Fruit fly (Drosophila melanogaster) whole organism, adult: ENCODE measurements around the gene RhoGAP68F.

Source experiments
- CG11617 ChIP-seq: fragments of 200-800 bp; sonication (Bioruptor generic); optimal IDR thresholded peaks from 2 replicates; lab custom pipeline; 2017; ENCODE audit warnings: mild to moderate bottlenecking, missing biosample characterization, missing genetic modification reagents, missing genetic modification characterization
- CG12768 ChIP-seq: fragments of 200-800 bp; sonication (Bioruptor generic); optimal IDR thresholded peaks from 2 replicates; lab custom pipeline; 2017; ENCODE audit warnings: missing biosample characterization, missing genetic modification characterization, mild to moderate bottlenecking, moderate library complexity, missing genetic modification reagents
- CG14711 ChIP-seq: fragments of 200-800 bp; sonication (Bioruptor generic); optimal IDR thresholded peaks from 2 replicates; lab custom pipeline; 2018; ENCODE audit warnings: missing biosample characterization, mild to moderate bottlenecking, missing genetic modification characterization, moderate library complexity
- CG1620 ChIP-seq: fragments of 200-800 bp; sonication (Bioruptor generic); optimal IDR thresholded peaks from 2 replicates; lab custom pipeline; 2016; ENCODE audit warnings: missing biosample characterization, missing genetic modification characterization
- CG33017 ChIP-seq: fragments of 200-800 bp; sonication (Bioruptor generic); optimal IDR thresholded peaks from 2 replicates; lab custom pipeline; 2018; ENCODE audit warnings: missing biosample characterization, mild to moderate bottlenecking, missing genetic modification characterization, moderate library complexity
- CG5204 ChIP-seq: fragments of 200-800 bp; sonication (Bioruptor generic); optimal IDR thresholded peaks from 2 replicates; lab custom pipeline; 2016; ENCODE audit warnings: missing biosample characterization, missing genetic modification characterization
- CG7045 ChIP-seq: fragments of 200-800 bp; sonication (Bioruptor generic); optimal IDR thresholded peaks from 2 replicates; lab custom pipeline; 2017; ENCODE audit warnings: missing biosample characterization, mild to moderate bottlenecking, missing genetic modification characterization
- CG7101 ChIP-seq: fragments of 200-800 bp; sonication (Bioruptor generic); optimal IDR thresholded peaks from 2 replicates; lab custom pipeline; 2018; ENCODE audit warnings: missing biosample characterization, mild to moderate bottlenecking, missing genetic modification characterization, moderate library complexity
- Clk ChIP-seq: fragments of 200-800 bp; sonication (Bioruptor generic); optimal IDR thresholded peaks from 2 replicates; lab custom pipeline; 2017; ENCODE audit warnings: missing biosample characterization, missing genetic modification characterization
- Crg-1 ChIP-seq: fragments of 200-800 bp; sonication (Bioruptor generic); optimal IDR thresholded peaks from 2 replicates; lab custom pipeline; 2016; ENCODE audit warnings: missing biosample characterization, missing genetic modification characterization
- Hr96 ChIP-seq: fragments of 200-800 bp; sonication (Bioruptor generic); optimal IDR thresholded peaks from 2 replicates; lab custom pipeline; 2016; ENCODE audit warnings: missing biosample characterization, missing genetic modification characterization
- Mnt ChIP-seq: fragments of 200-800 bp; sonication (Bioruptor generic); optimal IDR thresholded peaks from 2 replicates; lab custom pipeline; 2016; ENCODE audit warnings: missing biosample characterization, mild to moderate bottlenecking, missing genetic modification characterization
- bab1 ChIP-seq: fragments of 200-800 bp; sonication (Bioruptor generic); optimal IDR thresholded peaks from 3 replicates; lab custom pipeline; 2019; ENCODE audit warnings: missing biosample characterization, mild to moderate bottlenecking, missing genetic modification characterization, moderate library complexity
- cic ChIP-seq: fragments of 200-800 bp; sonication (Bioruptor generic); optimal IDR thresholded peaks from 2 replicates; lab custom pipeline; 2017; ENCODE audit warnings: missing biosample characterization, mild to moderate bottlenecking, missing genetic modification characterization, moderate library complexity
- cnc ChIP-seq, 2 experiments: fragments of >200 bp; optimal IDR thresholded peaks; 2 replicates each; lab custom pipeline; 2017
- kay ChIP-seq: fragments of 200-800 bp; sonication (Bioruptor generic); peaks from one replicate; lab custom pipeline; 2016; ENCODE audit warnings: missing biosample characterization, missing genetic modification characterization, borderline replicate concordance
- ovo ChIP-seq: fragments of 200-800 bp; sonication (Bioruptor generic); optimal IDR thresholded peaks from 2 replicates; lab custom pipeline; 2016; ENCODE audit warnings: missing biosample characterization, missing genetic modification characterization
- pad ChIP-seq: fragments of 200-800 bp; sonication (Bioruptor generic); optimal IDR thresholded peaks from 3 replicates; lab custom pipeline; 2017; ENCODE audit warnings: missing biosample characterization, missing genetic modification characterization, mild to moderate bottlenecking, moderate library complexity, missing genetic modification reagents
- tj ChIP-seq: fragments of 200-800 bp; sonication (Bioruptor generic); optimal IDR thresholded peaks from 3 replicates; lab custom pipeline; 2017; ENCODE audit warnings: missing biosample characterization, mild to moderate bottlenecking, missing genetic modification characterization, moderate library complexity
- toe ChIP-seq: fragments of 200-800 bp; sonication (Bioruptor generic); optimal IDR thresholded peaks from 2 replicates; lab custom pipeline; 2016; ENCODE audit warnings: missing biosample characterization, missing genetic modification characterization

RhoGAP68F gene

DNA sequence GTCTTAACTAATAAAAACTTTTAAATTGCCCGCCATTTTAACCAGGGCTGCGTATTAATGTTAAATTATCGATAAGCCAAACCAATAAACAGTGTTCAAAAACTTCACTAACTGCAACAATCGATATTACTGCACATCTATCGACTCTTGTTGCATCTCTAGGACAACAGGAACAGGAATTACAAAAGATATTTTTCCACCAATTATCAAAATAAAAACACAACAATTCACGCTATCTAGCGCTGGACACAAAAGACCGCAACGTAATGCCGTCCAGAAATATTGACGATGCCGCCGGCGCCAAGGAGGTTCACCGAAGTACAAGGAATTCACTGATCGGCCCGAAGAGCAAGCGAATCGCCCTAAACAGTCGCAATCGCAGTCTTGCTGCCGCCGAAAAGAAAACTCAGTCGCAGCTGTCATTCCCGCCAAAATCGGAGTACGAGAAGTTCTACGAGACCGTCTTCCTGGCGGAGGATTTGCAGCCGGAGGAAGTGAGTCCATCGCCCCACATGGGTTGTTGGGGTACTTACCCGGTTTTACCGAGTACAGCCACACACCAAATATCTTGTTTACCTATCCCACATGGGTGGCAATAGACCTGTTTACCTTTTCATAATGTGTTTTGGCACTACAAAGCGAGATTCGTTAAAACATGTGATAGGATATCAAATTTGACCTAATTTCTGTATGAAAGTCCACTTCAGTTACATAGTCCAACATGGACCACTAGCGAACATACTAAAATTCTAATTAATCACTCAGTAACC, 22.5 kb upstream of the RhoGAP68F start, which contains the start of gene vers:
TSS of gene vers (plus strand) at position 136 of the 770 bp plus-strand sequence.
- TF ChIP-seq CG14711 (tag; lab: Kevin White, UChicago) (peak; percentile 40), bab1 (GFP tag; lab: Kevin White, UChicago) (peak; percentile 65), pad (GFP tag; lab: Kevin White, UChicago) (peak; percentile 28), Crg-1 (GFP tag; lab: Kevin White, UChicago) (no peak), Mnt (GFP tag; lab: Kevin White, UChicago) (peak; percentile 31), CG7101 (tag; lab: Kevin White, UChicago) (peak; percentile 41)

DNA sequence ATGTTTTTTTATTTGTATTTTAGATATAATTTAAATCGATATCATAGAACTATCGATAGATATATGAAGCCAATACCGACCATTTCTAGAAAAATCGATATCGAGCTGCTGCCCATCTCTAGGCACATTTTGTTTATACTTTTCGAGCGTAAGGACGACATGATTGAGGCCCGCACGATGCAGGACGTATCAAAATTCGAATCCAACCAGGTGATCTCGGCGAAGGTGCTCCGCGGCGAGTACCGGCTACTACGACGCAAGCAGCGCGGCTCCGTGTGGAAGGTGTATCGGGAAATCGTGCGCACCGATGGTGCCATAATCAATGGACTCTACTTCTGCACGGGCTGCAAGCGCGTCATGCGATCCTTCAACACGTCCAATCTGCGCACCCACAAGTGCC, 20.5 kb upstream of the RhoGAP68F start, which contains the start of gene ssp:
TSS of gene ssp (plus strand) at position 102 of the 400 bp plus-strand sequence.
- peak; percentile 1 for TF ChIP-seq Mnt (GFP tag; lab: Kevin White, UChicago)
- TF ChIP-seq cnc (optimal IDR thresholded peaks at IDR 0.05; lab: Kevin White, UChicago): no peak
- TF ChIP-seq CG1620 (GFP tag; lab: Kevin White, UChicago): no peak
- no peak for TF ChIP-seq cic (GFP tag; lab: Kevin White, UChicago)

DNA sequence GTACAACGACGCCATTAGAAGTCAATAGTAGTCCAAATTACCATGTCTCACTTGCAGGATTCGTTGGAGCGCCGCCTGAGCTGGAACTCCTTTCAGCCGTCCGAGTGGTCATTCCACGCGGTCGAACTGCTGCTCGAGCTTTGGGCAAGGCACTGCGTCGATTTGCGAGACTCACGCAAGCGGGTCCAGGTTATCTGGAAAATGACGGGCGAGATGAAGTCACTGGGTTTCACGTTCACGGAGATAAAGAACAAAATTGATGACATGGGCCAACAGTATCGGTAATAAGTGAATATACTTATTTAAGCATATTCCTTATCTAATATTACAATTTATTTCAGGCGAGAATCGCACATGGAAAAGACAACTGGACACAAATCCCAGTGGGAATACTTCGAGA, 20.0 kb upstream of the RhoGAP68F start:
- no peak for TF ChIP-seq Clk (GFP tag; lab: Kevin White, UChicago)

DNA sequence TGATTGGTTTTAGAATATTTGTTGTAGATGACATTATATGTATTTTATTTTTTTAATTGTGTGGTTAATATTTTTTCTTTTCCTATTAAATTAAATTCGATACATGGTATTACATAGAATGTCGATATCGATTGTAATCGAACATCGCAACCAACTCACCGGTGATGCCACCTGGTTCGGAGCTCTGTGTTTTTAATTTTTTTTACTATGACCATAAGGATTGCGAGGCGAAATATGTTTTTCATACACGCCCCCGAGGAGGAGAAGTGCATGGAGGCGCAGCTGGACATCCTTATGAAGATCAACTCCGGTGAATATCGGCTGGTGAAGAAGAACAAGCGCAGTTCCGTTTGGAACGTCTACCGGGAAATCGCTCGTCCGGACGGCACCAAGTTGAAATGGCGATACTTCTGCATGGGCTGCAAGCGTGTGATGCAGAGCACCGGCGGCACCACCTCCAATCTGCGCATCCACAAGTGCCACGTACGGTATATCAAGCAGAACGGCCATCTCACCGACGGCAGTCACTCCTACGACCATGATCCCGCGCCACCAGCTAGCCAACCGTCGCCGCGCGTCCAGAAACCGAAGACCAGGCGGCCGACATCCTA, 18.7 kb upstream of the RhoGAP68F start, which contains the start of gene CG11560:
TSS of gene CG11560 (plus strand) at position 145 of the 611 bp plus-strand sequence.
- TF ChIP-seq pad (GFP tag; lab: Kevin White, UChicago) (no peak), bab1 (GFP tag; lab: Kevin White, UChicago) (peak; percentile 25), CG14711 (tag; lab: Kevin White, UChicago) (peak; percentile 3)

DNA sequence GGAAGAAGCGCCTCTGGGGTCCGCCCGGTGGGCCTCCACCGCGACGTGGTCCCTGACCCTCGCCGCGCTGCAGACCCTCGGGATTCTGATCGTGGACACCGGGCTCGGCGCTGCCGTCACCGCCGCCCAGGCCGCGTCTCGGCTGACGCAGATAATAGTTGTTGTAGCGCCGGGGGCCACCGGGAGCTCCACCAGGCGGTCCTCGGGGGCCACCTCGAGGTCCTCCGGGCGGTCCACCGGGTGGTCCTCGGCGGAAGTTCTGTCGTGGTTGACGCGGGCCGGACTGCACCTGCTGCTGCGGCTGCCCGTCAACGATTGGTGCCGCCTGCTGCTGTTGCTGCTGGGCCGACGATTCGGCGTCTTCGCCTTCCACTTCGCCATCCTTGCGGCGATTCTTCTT, 15.8 kb upstream of the RhoGAP68F start:
- no peak for TF ChIP-seq CG5204
- TF ChIP-seq pad (GFP tag; lab: Kevin White, UChicago): no peak
- no peak for TF ChIP-seq tj (GFP tag; lab: Kevin White, UChicago)
- no peak for TF ChIP-seq CG11617 (GFP tag; lab: Kevin White, UChicago)
- no peak for TF ChIP-seq bab1 (GFP tag; lab: Kevin White, UChicago)
- no peak for TF ChIP-seq kay
- no peak for TF ChIP-seq Clk (GFP tag; lab: Kevin White, UChicago)
- no peak for TF ChIP-seq CG12768 (GFP tag; lab: Kevin White, UChicago)
- TF ChIP-seq CG33017: no peak
- TF ChIP-seq ovo: no peak

DNA sequence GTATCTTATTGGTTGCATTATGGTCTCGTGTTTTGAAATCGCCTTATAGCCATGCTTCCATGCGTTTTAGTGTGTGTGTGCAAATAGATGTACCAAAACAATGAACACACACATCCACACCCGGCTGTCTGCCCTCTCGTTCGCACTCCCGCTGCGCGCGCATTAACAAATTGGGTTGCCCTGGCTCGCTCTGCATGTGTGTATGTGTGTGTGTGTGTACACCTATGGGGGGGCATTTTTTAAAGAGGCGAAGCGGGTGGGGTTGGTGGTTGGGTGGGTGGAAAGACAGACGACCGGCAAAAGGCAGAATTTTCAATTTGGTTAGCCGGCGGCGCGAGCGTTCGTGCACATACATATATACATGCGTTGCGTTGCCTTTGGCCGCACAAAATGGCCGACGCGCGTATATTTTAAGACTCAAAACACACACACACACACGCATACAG, 14.5 kb upstream of the RhoGAP68F start:
- TF ChIP-seq toe (GFP tag; lab: Kevin White, UChicago) (no peak), CG7045 (GFP tag; lab: Kevin White, UChicago) (peak; percentile 20), pad (GFP tag; lab: Kevin White, UChicago) (peak; percentile 54), CG12768 (GFP tag; lab: Kevin White, UChicago) (peak; percentile 87), CG7101 (tag; lab: Kevin White, UChicago) (peak; percentile 50), cic (GFP tag; lab: Kevin White, UChicago) (peak; percentile 87), Crg-1 (GFP tag; lab: Kevin White, UChicago) (no peak), Clk (GFP tag; lab: Kevin White, UChicago) (no peak), kay (no peak), CG1620 (GFP tag; lab: Kevin White, UChicago) (no peak), CG14711 (tag; lab: Kevin White, UChicago) (peak; percentile 64), bab1 (GFP tag; lab: Kevin White, UChicago) (peak; percentile 31), Hr96 (GFP tag; lab: Kevin White, UChicago) (no peak), Mnt (GFP tag; lab: Kevin White, UChicago) (peak; percentile 94), CG5204 (no peak), ovo (no peak), CG33017 (peak; percentile 18), CG11617 (GFP tag; lab: Kevin White, UChicago) (no peak), tj (GFP tag; lab: Kevin White, UChicago) (peak; percentile 62), cnc (optimal IDR thresholded peaks at IDR 0.05; lab: Kevin White, UChicago) (no peak)

DNA sequence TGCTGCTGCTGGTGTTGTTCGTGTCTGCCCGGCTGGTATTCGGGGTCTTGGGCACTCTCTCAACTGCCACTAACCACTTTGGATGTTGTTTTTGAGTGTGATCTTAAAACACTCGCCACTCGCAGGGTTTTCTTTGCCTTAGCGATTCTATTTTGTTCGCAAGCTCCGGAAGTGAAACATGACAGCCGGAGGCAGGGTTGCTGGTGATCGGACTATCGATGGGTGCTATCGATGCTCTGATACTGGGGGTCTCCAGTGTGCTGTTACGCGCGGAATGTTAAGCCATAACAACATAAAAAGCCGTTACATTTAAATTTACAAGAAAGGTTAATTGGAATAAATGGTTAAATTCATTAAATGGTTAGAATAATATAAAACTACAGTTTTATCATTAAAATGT, 13.7 kb upstream of the RhoGAP68F start, which contains the start of gene yps:
TSS of gene yps (minus strand) at position 176 of the 400 bp plus-strand sequence.
- TF ChIP-seq CG1620 (GFP tag; lab: Kevin White, UChicago) (peak; percentile 95), CG14711 (tag; lab: Kevin White, UChicago) (peak; percentile 85), kay (no peak), pad (GFP tag; lab: Kevin White, UChicago) (peak; percentile 88), tj (GFP tag; lab: Kevin White, UChicago) (peak; percentile 76), cic (GFP tag; lab: Kevin White, UChicago) (peak; percentile 82), ovo (peak; percentile 93), CG7101 (tag; lab: Kevin White, UChicago) (peak; percentile 97), CG11617 (GFP tag; lab: Kevin White, UChicago) (peak; percentile 96), toe (GFP tag; lab: Kevin White, UChicago) (no peak), bab1 (GFP tag; lab: Kevin White, UChicago) (peak; percentile 96), CG7045 (GFP tag; lab: Kevin White, UChicago) (peak; percentile 96), Mnt (GFP tag; lab: Kevin White, UChicago) (peak; percentile 96), CG33017 (peak; percentile 88), CG5204 (no peak), cnc (optimal IDR thresholded peaks at IDR 0.05; lab: Kevin White, UChicago) (no peak), Clk (GFP tag; lab: Kevin White, UChicago) (peak; percentile 80), Hr96 (GFP tag; lab: Kevin White, UChicago) (peak; percentile 93), CG12768 (GFP tag; lab: Kevin White, UChicago) (peak; percentile 93), Crg-1 (GFP tag; lab: Kevin White, UChicago) (peak; percentile 96)
